Worm (Caenorhabditis elegans) whole organism, young adult: ENCODE results near the gene K10C2.6.

ENCODE experiments used
- attf-3 ChIP-seq: fragments of 200-800 bp; sonication (Bioruptor generic); conservative IDR thresholded peaks from 2 replicates; pipeline ENCODE4 v1.3.6; 2022; ENCODE audit warnings: missing genetic modification reagents, missing genetic modification characterization, missing compliant biosample characterization
- ceh-91 ChIP-seq: fragments of 200-800 bp; sonication (Bioruptor generic); IDR thresholded peaks from 2 replicates; pipeline ENCODE4 v1.3.6; 2022; ENCODE audit warnings: missing genetic modification reagents, missing genetic modification characterization, missing compliant biosample characterization
- dpl-1 ChIP-seq: fragments of 150-350 bp; optimal IDR thresholded peaks from 2 replicates; lab custom pipeline; 2014; ENCODE audit warnings: missing biosample characterization, missing genetic modification reagents, missing genetic modification characterization
- efl-1 ChIP-seq: fragments of 150-350 bp; optimal IDR thresholded peaks from 2 replicates; lab custom pipeline; 2014; ENCODE audit warnings: missing biosample characterization, missing genetic modification reagents, missing genetic modification characterization
- him-1 ChIP-seq: sonication (generic microtip); optimal IDR thresholded peaks from 2 replicates; lab custom pipeline; 2016; ENCODE audit warnings: missing genotype, missing genetic modification reagents, missing genetic modification characterization, missing compliant biosample characterization
- lin-26 ChIP-seq: fragments of 200-800 bp; sonication (Bioruptor generic); IDR thresholded peaks from 2 replicates; pipeline ENCODE4 v1.3.6; 2022; ENCODE audit warnings: missing genetic modification reagents, missing genetic modification characterization, missing compliant biosample characterization
- lir-1 ChIP-seq: fragments of 200-800 bp; sonication (Bioruptor generic); conservative IDR thresholded peaks from 2 replicates; pipeline ENCODE4 v1.3.6; 2022; ENCODE audit warnings: missing genetic modification reagents, missing genetic modification characterization, missing compliant biosample characterization
- repo-1 ChIP-seq: sonication (generic microtip); optimal IDR thresholded peaks from 2 replicates; lab custom pipeline; 2017; ENCODE audit warnings: mild to moderate bottlenecking, missing genetic modification characterization, missing compliant biosample characterization
- snpc-3.4 ChIP-seq: sonication (generic microtip); optimal IDR thresholded peaks from 2 replicates; lab custom pipeline; 2017; ENCODE audit warnings: missing genetic modification characterization, mild to moderate bottlenecking, missing compliant biosample characterization, antibody characterized with exemption, moderate library complexity, missing genotype, missing genetic modification reagents
- unc-130 ChIP-seq: sonication (generic microtip); optimal IDR thresholded peaks from 2 replicates; lab custom pipeline; 2016; ENCODE audit warnings: missing genetic modification reagents, missing genetic modification characterization, missing compliant biosample characterization

- TF ChIP-seq him-1: no peak
- TF ChIP-seq snpc-3.4: no peak
- no peak for TF ChIP-seq dpl-1 (GFP tag; lab: Kevin White, UChicago)
- TF ChIP-seq efl-1: no peak
- TF ChIP-seq lin-26 (GFP tag; lab: Robert Waterston, UW): no peak
- no peak for TF ChIP-seq attf-3 (GFP tag; lab: Robert Waterston, UW)
- TF ChIP-seq repo-1 (tag; lab: Kevin White, UChicago): no peak
- TF ChIP-seq lir-1 (GFP tag; lab: Robert Waterston, UW): no peak
- no peak for TF ChIP-seq unc-130
- no peak for TF ChIP-seq ceh-91 (GFP tag; lab: Robert Waterston, UW)
Observed at ce11 chrX:6460123-6460522, 8.9 kb downstream of the K10C2.6 start.
